Fruit fly (Drosophila melanogaster): ENCODE data around the gene pch2.

- TF ChIP-seq CG9139 (GFP tag; optimal IDR thresholded peaks at IDR 0.05) (no peak), net (GFP tag; optimal IDR thresholded peaks at IDR 0.05) (no peak), esn (GFP tag; optimal IDR thresholded peaks at IDR 0.05) (no peak), CG6163 (GFP tag; IDR thresholded peaks at IDR 0.05) (no peak), topi (GFP tag; optimal IDR thresholded peaks at IDR 0.05) (no peak), CG8319 (GFP tag; optimal IDR thresholded peaks at IDR 0.05) (no peak), CG11762 (GFP tag; optimal IDR thresholded peaks at IDR 0.05; ENCODE audit: insufficient read depth) (no peak), OdsH (GFP tag; optimal IDR thresholded peaks at IDR 0.05) (no peak), CG15336 (GFP tag; IDR thresholded peaks at IDR 0.05) (no peak), fd85E (GFP tag; optimal IDR thresholded peaks at IDR 0.05) (no peak), Sox14 (GFP tag; optimal IDR thresholded peaks at IDR 0.05) (no peak), Hr39 (GFP tag; optimal IDR thresholded peaks at IDR 0.05) (no peak)
These were observed 42.4 kb downstream of the pch2 start for dm6 chr3R:8519157-8519556.
